Worm (Caenorhabditis elegans) whole organism, midembryonic: ENCODE measurements around the gene R10E8.1.

Experiments
- T22C8.4 ChIP-seq: fragments of 200-800 bp; sonication (Bioruptor generic); IDR thresholded peaks from 2 replicates; pipeline ENCODE4 v1.3.6; 2022; ENCODE audit warnings: missing genetic modification characterization, missing compliant biosample characterization
- cog-1 ChIP-seq: sonication (generic microtip); optimal IDR thresholded peaks from 2 replicates; lab custom pipeline; 2016; ENCODE audit warnings: missing genetic modification characterization, missing compliant biosample characterization
- flt-1 ChIP-seq: fragments of 200-800 bp; sonication (Bioruptor generic); IDR thresholded peaks from 2 replicates; pipeline ENCODE4 v1.3.6; 2022; ENCODE audit warnings: missing genetic modification characterization, missing compliant biosample characterization
- klf-2 ChIP-seq: fragments of 200-800 bp; sonication (Bioruptor generic); conservative IDR thresholded peaks from 2 replicates; pipeline ENCODE4 v1.3.6; 2022; ENCODE audit warnings: missing genetic modification reagents, missing genetic modification characterization, missing compliant biosample characterization
- med-1 ChIP-seq: sonication (generic microtip); optimal IDR thresholded peaks from 2 replicates; lab custom pipeline; 2017; ENCODE audit warnings: missing genetic modification characterization, mild to moderate bottlenecking, missing compliant biosample characterization, antibody characterized with exemption, missing genetic modification reagents; ENCODE audit not compliant: insufficient read depth
- ref-1 ChIP-seq: fragments of 200-800 bp; sonication (Bioruptor generic); conservative IDR thresholded peaks from 2 replicates; pipeline ENCODE4 v1.3.6; 2022; ENCODE audit warnings: missing genetic modification reagents, missing genetic modification characterization, missing compliant biosample characterization
- tab-1 ChIP-seq: fragments of 200-800 bp; sonication (Bioruptor generic); IDR thresholded peaks from 2 replicates; pipeline ENCODE4 v1.3.6; 2022; ENCODE audit warnings: missing genetic modification characterization, missing compliant biosample characterization
- ztf-23 ChIP-seq: fragments of 200-800 bp; sonication (Bioruptor generic); IDR thresholded peaks from 2 replicates; pipeline ENCODE4 v1.3.6; 2022; ENCODE audit warnings: missing genetic modification reagents, missing genetic modification characterization, missing compliant biosample characterization
- ztf-29 ChIP-seq: fragments of 200-800 bp; sonication (Bioruptor generic); IDR thresholded peaks from 2 replicates; pipeline ENCODE4 v1.3.6; 2022; ENCODE audit warnings: missing genetic modification reagents, missing genetic modification characterization, missing compliant biosample characterization

DNA sequence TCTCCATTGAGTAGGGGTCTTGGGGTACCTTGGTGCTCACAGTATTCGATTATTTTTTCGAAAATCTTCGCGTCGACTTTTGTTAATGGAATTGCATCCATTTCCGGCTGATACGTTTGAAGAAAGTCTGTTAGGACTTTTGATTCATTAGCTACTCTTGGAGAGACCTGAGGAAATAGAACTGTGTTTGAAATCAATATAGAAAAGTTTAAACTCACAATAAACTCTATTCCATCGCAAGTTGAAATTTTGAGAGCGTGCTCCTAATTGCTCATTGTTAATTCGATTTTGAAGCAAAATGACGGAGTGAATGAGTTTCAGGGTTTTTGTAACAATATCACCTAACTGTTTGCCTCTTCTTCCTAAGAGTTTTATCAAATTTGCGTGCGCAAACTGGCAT is 17.7 kb upstream of the R10E8.1 start, which contains the start of gene skr-6:
- TF ChIP-seq ztf-23 (GFP tag; lab: Robert Waterston, UW): no peak
- no peak for TF ChIP-seq klf-2
- TF ChIP-seq flt-1 (GFP tag; lab: Robert Waterston, UW): no peak
- TF ChIP-seq T22C8.4 (GFP tag; lab: Robert Waterston, UW): no peak
- no peak for TF ChIP-seq cog-1 (tag; lab: Kevin White, UChicago)
- TF ChIP-seq med-1 (GFP tag; lab: Kevin White, UChicago): no peak
- TF ChIP-seq ztf-29: no peak
- TF ChIP-seq tab-1 (GFP tag; lab: Robert Waterston, UW): no peak
- no peak for TF ChIP-seq ref-1 (GFP tag; lab: Robert Waterston, UW)
